Worm (Caenorhabditis elegans) whole organism, L1 larva: ENCODE measurements around the gene C16C8.7.

ENCODE experiments used
- C04F5.9 ChIP-seq: sonication (generic microtip); optimal IDR thresholded peaks from 2 replicates; lab custom pipeline; 2016; ENCODE audit warnings: missing genetic modification characterization, missing compliant biosample characterization
- C34B4.2 ChIP-seq: sonication (generic microtip); optimal IDR thresholded peaks from 2 replicates; lab custom pipeline; 2017; ENCODE audit warnings: mild to moderate bottlenecking, missing genetic modification characterization, missing compliant biosample characterization
- F16B12.6 ChIP-seq: fragments of 150-350 bp; optimal IDR thresholded peaks from 2 replicates; lab custom pipeline; 2014; ENCODE audit warnings: missing biosample characterization, missing genetic modification characterization
- aha-1 ChIP-seq: fragments of 150-350 bp; optimal IDR thresholded peaks from 2 replicates; lab custom pipeline; 2014; ENCODE audit warnings: missing biosample characterization, missing genetic modification characterization
- alr-1 ChIP-seq: fragments of 200-800 bp; sonication (Bioruptor generic); optimal IDR thresholded peaks from 2 replicates; lab custom pipeline; 2018; ENCODE audit warnings: borderline replicate concordance, mild to moderate bottlenecking, missing genetic modification characterization, missing compliant biosample characterization
- ama-1 ChIP-seq: fragments of 150-350 bp; optimal IDR thresholded peaks from 2 replicates; lab custom pipeline; 2014
- ceh-88 ChIP-seq: fragments of 200-800 bp; sonication (Bioruptor generic); IDR thresholded peaks from 2 replicates; pipeline ENCODE4 v1.3.6; 2022; ENCODE audit warnings: missing genetic modification characterization, missing compliant biosample characterization
- ceh-90 ChIP-seq: sonication (generic microtip); optimal IDR thresholded peaks from 2 replicates; lab custom pipeline; 2016; ENCODE audit warnings: missing genetic modification characterization, missing compliant biosample characterization
- dpl-1 ChIP-seq, 3 experiments: fragments of 150-350 bp in 2 of 3; sonication (generic microtip) in 1 of 3; optimal IDR thresholded peaks; 2 replicates each; lab custom pipeline; 2014 to 2017; ENCODE audit warnings: missing biosample characterization in 3 of 3, missing genetic modification characterization in 3 of 3, missing genetic modification reagents in 3 of 3
- efl-1 ChIP-seq, 4 experiments: fragments of 150-350 bp; optimal IDR thresholded peaks in 3 of 4; peaks in 1 of 4; 1 replicate in 1 of 4; 2 replicates in 3 of 4; lab custom pipeline; 2014; ENCODE audit warnings: missing biosample characterization in 2 of 4, missing genetic modification characterization in 2 of 4, missing genetic modification reagents in 2 of 4
- egl-27 ChIP-seq, 2 experiments: fragments of 150-350 bp in 1 of 2; sonication (generic microtip); optimal IDR thresholded peaks; 3 replicates each; lab custom pipeline; 2017 to 2018; ENCODE audit warnings: missing biosample characterization in 2 of 2, missing genetic modification characterization in 2 of 2, missing genetic modification reagents in 2 of 2
- fkh-10 ChIP-seq: sonication (generic microtip); optimal IDR thresholded peaks from 2 replicates; lab custom pipeline; 2017; ENCODE audit warnings: missing biosample characterization, missing genetic modification reagents, missing genetic modification characterization
- fkh-4 ChIP-seq: sonication (generic microtip); optimal IDR thresholded peaks from 2 replicates; lab custom pipeline; 2016; ENCODE audit warnings: missing compliant biosample characterization, missing genetic modification characterization, borderline replicate concordance
- fkh-8 ChIP-seq: sonication (generic microtip); optimal IDR thresholded peaks from 2 replicates; lab custom pipeline; 2016; ENCODE audit warnings: mild to moderate bottlenecking, missing genetic modification characterization, missing compliant biosample characterization
- grh-1 ChIP-seq: fragments of 200-800 bp; sonication (Bioruptor generic); IDR thresholded peaks from 2 replicates; pipeline ENCODE4 v1.3.6; 2022; ENCODE audit warnings: missing genetic modification reagents, missing genetic modification characterization, missing compliant biosample characterization
- hlh-4 ChIP-seq: sonication (generic microtip); optimal IDR thresholded peaks from 2 replicates; lab custom pipeline; 2016; ENCODE audit warnings: mild to moderate bottlenecking, missing genetic modification characterization, missing compliant biosample characterization
- hpl-2 ChIP-seq: fragments of 150-350 bp; optimal IDR thresholded peaks from 2 replicates; lab custom pipeline; 2014; ENCODE audit warnings: missing biosample characterization, missing genetic modification reagents, missing genetic modification characterization
- irx-1 ChIP-seq: sonication (generic microtip); optimal IDR thresholded peaks from 2 replicates; lab custom pipeline; 2016; ENCODE audit warnings: missing genetic modification characterization, missing compliant biosample characterization
- isw-1 ChIP-seq: fragments of 200-800 bp; sonication (Bioruptor generic); IDR thresholded peaks from 2 replicates; pipeline ENCODE4 v1.3.6; 2022; ENCODE audit warnings: missing genetic modification characterization, missing compliant biosample characterization
- lin-35 ChIP-seq, 2 experiments: fragments of 150-350 bp; optimal IDR thresholded peaks; 2 replicates each; lab custom pipeline; 2014; ENCODE audit warnings: missing biosample characterization in 2 of 2, missing genetic modification characterization in 2 of 2, missing genetic modification reagents in 2 of 2
- lin-39 ChIP-seq: fragments of 150-350 bp; optimal IDR thresholded peaks from 2 replicates; lab custom pipeline; 2014; ENCODE audit warnings: missing biosample characterization, missing genetic modification reagents, missing genetic modification characterization
- lsy-2 ChIP-seq, 2 experiments: fragments of 150-350 bp; optimal IDR thresholded peaks; 2 replicates each; lab custom pipeline; 2014; ENCODE audit warnings: missing biosample characterization in 2 of 2, missing genetic modification characterization in 2 of 2
- mdl-1 ChIP-seq, 2 experiments: fragments of 150-350 bp; optimal IDR thresholded peaks; 2 replicates each; lab custom pipeline; 2014 to 2017; ENCODE audit warnings: missing biosample characterization in 2 of 2, missing genetic modification characterization in 2 of 2, inconsistent platforms in 1 of 2
- mef-2 ChIP-seq: fragments of 150-350 bp; optimal IDR thresholded peaks from 2 replicates; lab custom pipeline; 2014; ENCODE audit warnings: missing biosample characterization, missing genetic modification characterization
- nhr-20 ChIP-seq: sonication (generic microtip); optimal IDR thresholded peaks from 2 replicates; lab custom pipeline; 2016; ENCODE audit warnings: mild to moderate bottlenecking, missing genetic modification characterization, missing compliant biosample characterization
- nhr-237 ChIP-seq: fragments of 150-350 bp; optimal IDR thresholded peaks from 2 replicates; lab custom pipeline; 2014; ENCODE audit warnings: missing biosample characterization, missing genetic modification characterization
- nhr-76 ChIP-seq: sonication (generic microtip); optimal IDR thresholded peaks from 2 replicates; lab custom pipeline; 2017; ENCODE audit warnings: missing biosample characterization, missing genetic modification characterization
- nhr-77 ChIP-seq: fragments of 150-350 bp; optimal IDR thresholded peaks from 2 replicates; lab custom pipeline; 2014; ENCODE audit warnings: missing biosample characterization, missing genetic modification characterization
- nhr-85 ChIP-seq: sonication (generic microtip); peaks from one replicate; lab custom pipeline; 2016; ENCODE audit warnings: missing genetic modification characterization, inconsistent platforms, missing compliant biosample characterization
- skn-1 ChIP-seq: fragments of 150-350 bp; optimal IDR thresholded peaks from 2 replicates; lab custom pipeline; 2014; ENCODE audit warnings: missing biosample characterization, missing genetic modification characterization
- snu-23 ChIP-seq: sonication (generic microtip); optimal IDR thresholded peaks from 2 replicates; lab custom pipeline; 2016; ENCODE audit warnings: missing genetic modification characterization, missing compliant biosample characterization
- swsn-7 ChIP-seq: sonication (generic microtip); optimal IDR thresholded peaks from 2 replicates; lab custom pipeline; 2016; ENCODE audit warnings: missing genetic modification characterization, missing compliant biosample characterization
- tbx-2 ChIP-seq: sonication (generic microtip); optimal IDR thresholded peaks from 2 replicates; lab custom pipeline; 2016; ENCODE audit warnings: missing genetic modification characterization, missing compliant biosample characterization
- unc-98 ChIP-seq: fragments of 200-800 bp; sonication (Bioruptor generic); IDR thresholded peaks from 2 replicates; pipeline ENCODE4 v1.3.6; 2022; ENCODE audit warnings: missing genetic modification characterization, missing compliant biosample characterization
- vab-15 ChIP-seq: sonication (generic microtip); optimal IDR thresholded peaks from 2 replicates; lab custom pipeline; 2017; ENCODE audit warnings: missing genotype, mild to moderate bottlenecking, missing genetic modification characterization, missing compliant biosample characterization
- xbp-1 ChIP-seq: sonication (generic microtip); optimal IDR thresholded peaks from 2 replicates; lab custom pipeline; 2016; ENCODE audit warnings: missing genetic modification characterization, missing compliant biosample characterization

The C16C8.7 gene

ce11 chrII:3448776-3449280 is 11.1 kb downstream of the C16C8.7 start, which contains the start of gene C16C8.25:
C16C8.25 (plus strand) TSS chrII:3449230.
- no peak for TF ChIP-seq aha-1 (tag; lab: Kevin White, UChicago)
- no peak for TF ChIP-seq vab-15 (tag; lab: Kevin White, UChicago)
- TF ChIP-seq fkh-8 (tag; lab: Kevin White, UChicago), result no peak
- TF ChIP-seq C04F5.9 (tag; lab: Kevin White, UChicago), result no peak
- no peak for TF ChIP-seq nhr-76 (tag; lab: Kevin White, UChicago)
- TF ChIP-seq unc-98 (GFP tag; lab: Robert Waterston, UW), result no peak
- TF ChIP-seq hlh-4 (tag; lab: Kevin White, UChicago), result no peak
- no peak for TF ChIP-seq grh-1 (GFP tag; lab: Robert Waterston, UW)
- no peak for TF ChIP-seq ama-1 (lab: Kevin White, UChicago)
- no peak for TF ChIP-seq hpl-2 (GFP tag; lab: Kevin White, UChicago)
- no peak for TF ChIP-seq mdl-1 (tag; optimal IDR thresholded peaks at IDR 0.05; lab: Kevin White, UChicago)
- TF ChIP-seq lsy-2 (tag; optimal IDR thresholded peaks at IDR 0.05; lab: Kevin White, UChicago), result no peak

ce11 chrII:3447906-3448305 is 12.0 kb downstream of the C16C8.7 start, which contains the start of gene C16C8.21:
C16C8.21 (plus strand) TSS chrII:3448206.
- TF ChIP-seq F16B12.6 (no peak), xbp-1 (tag; lab: Kevin White, UChicago) (no peak), mdl-1 (tag; optimal IDR thresholded peaks at IDR 0.05; lab: Kevin White, UChicago) (no peak), nhr-77 (tag; lab: Kevin White, UChicago) (no peak), isw-1 (GFP tag; lab: Robert Waterston, UW) (no peak)

- TF ChIP-seq alr-1 (no peak), C34B4.2 (no peak), irx-1 (tag; lab: Kevin White, UChicago) (no peak), skn-1 (tag; lab: Kevin White, UChicago) (no peak), hpl-2 (GFP tag; lab: Kevin White, UChicago) (no peak), fkh-8 (tag; lab: Kevin White, UChicago) (no peak), lin-35 (GFP tag; optimal IDR thresholded peaks at IDR 0.05; lab: Kevin White, UChicago) (no peak)
Measured at ce11 chrII:3446647-3447046, 13.3 kb downstream of the C16C8.7 start, which contains the start of the genes C16C8.20 and gldi-6. C16C8.20 (plus strand) TSS chrII:3446947. gldi-6 (plus strand) TSS chrII:3446947.

- TF ChIP-seq xbp-1 (tag; lab: Kevin White, UChicago), result no peak
- TF ChIP-seq nhr-237 (tag; lab: Kevin White, UChicago), result no peak
- no peak for TF ChIP-seq hpl-2 (GFP tag; lab: Kevin White, UChicago)
- TF ChIP-seq lin-39, result no peak
- TF ChIP-seq vab-15 (tag; lab: Kevin White, UChicago), result no peak
- no peak for TF ChIP-seq ceh-90 (tag; lab: Kevin White, UChicago)
- TF ChIP-seq nhr-76 (tag; lab: Kevin White, UChicago), result no peak
- TF ChIP-seq tbx-2 (tag; lab: Kevin White, UChicago), result no peak
Measured at ce11 chrII:3445285-3445806, 14.6 kb downstream of the C16C8.7 start, which contains the start of the genes C16C8.5 and C16C8.16. C16C8.5 (minus strand) TSS chrII:3445385. C16C8.16 (plus strand) TSS chrII:3445756.

- TF ChIP-seq fkh-4 (tag; lab: Kevin White, UChicago) (no peak), lin-39 (no peak), ceh-88 (GFP tag; lab: Robert Waterston, UW) (no peak), snu-23 (GFP tag; lab: Kevin White, UChicago) (no peak), nhr-85 (tag; lab: Kevin White, UChicago) (no peak), nhr-20 (tag; lab: Kevin White, UChicago) (no peak), fkh-10 (GFP tag; lab: Kevin White, UChicago) (no peak), swsn-7 (tag; lab: Kevin White, UChicago) (no peak), mef-2 (tag; lab: Kevin White, UChicago) (no peak), efl-1 (optimal IDR thresholded peaks at IDR 0.05; lab: Kevin White, UChicago) (no peak), efl-1 (GFP tag; optimal IDR thresholded peaks at IDR 0.05 in 1 of 2; lab: Kevin White, UChicago) (no peak), egl-27 (tag; optimal IDR thresholded peaks at IDR 0.05; lab: Kevin White, UChicago) (no peak), dpl-1 (GFP tag; optimal IDR thresholded peaks at IDR 0.05; lab: Kevin White, UChicago) (no peak), grh-1 (GFP tag; lab: Robert Waterston, UW) (no peak)
Measured at ce11 chrII:3444280-3444679, 15.7 kb downstream of the C16C8.7 start, which contains the start of gene C16C8.4. C16C8.4 (minus strand) TSS chrII:3444380.
